Fruit fly (Drosophila melanogaster) whole organism, prepupa: ENCODE data around the gene CG33664.

Source experiments
- CG10631 ChIP-seq: fragments of 200-800 bp; sonication (Bioruptor generic); optimal IDR thresholded peaks from 2 replicates; lab custom pipeline; 2016; ENCODE audit warnings: missing biosample characterization, missing genetic modification characterization
- CG10669 ChIP-seq: fragments of 200-800 bp; sonication (Bioruptor generic); optimal IDR thresholded peaks from 3 replicates; lab custom pipeline; 2018; ENCODE audit warnings: missing biosample characterization, mild to moderate bottlenecking, missing genetic modification characterization, moderate library complexity
- CG11902 ChIP-seq: fragments of 200-800 bp; sonication (Bioruptor generic); optimal IDR thresholded peaks from 3 replicates; lab custom pipeline; 2016; ENCODE audit warnings: missing biosample characterization, missing genetic modification characterization
- CG15336 ChIP-seq: fragments of 200-800 bp; sonication (Bioruptor generic); IDR thresholded peaks from 2 replicates; pipeline ENCODE4 v1.3.6; 2022; ENCODE audit warnings: missing biosample characterization, missing genetic modification characterization
- CG1621 ChIP-seq: fragments of 200-800 bp; sonication (Bioruptor generic); optimal IDR thresholded peaks from 3 replicates; lab custom pipeline; 2018; ENCODE audit warnings: missing biosample characterization, mild to moderate bottlenecking, missing genetic modification characterization
- CG3032 ChIP-seq: fragments of 200-800 bp; optimal IDR thresholded peaks from 2 replicates; lab custom pipeline; 2019; ENCODE audit warnings: missing biosample characterization, mild to moderate bottlenecking, missing genetic modification characterization, moderate library complexity
- CG31627 ChIP-seq: fragments of 200-800 bp; sonication (Bioruptor generic); optimal IDR thresholded peaks from 3 replicates; lab custom pipeline; 2016; ENCODE audit warnings: missing biosample characterization, missing genetic modification characterization
- CG32006 ChIP-seq: fragments of 200-800 bp; sonication (Bioruptor generic); optimal IDR thresholded peaks from 3 replicates; lab custom pipeline; 2017; ENCODE audit warnings: missing biosample characterization, mild to moderate bottlenecking, missing genetic modification characterization
- CG3919 ChIP-seq: fragments of 200-800 bp; sonication (Bioruptor generic); optimal IDR thresholded peaks from 3 replicates; lab custom pipeline; 2016; ENCODE audit warnings: missing biosample characterization, missing genetic modification characterization
- CG4318 ChIP-seq: fragments of 200-800 bp; sonication (Bioruptor generic); optimal IDR thresholded peaks from 3 replicates; lab custom pipeline; 2017; ENCODE audit warnings: missing biosample characterization, mild to moderate bottlenecking, missing genetic modification characterization
- CG6163 ChIP-seq: fragments of 200-800 bp; sonication (Bioruptor generic); IDR thresholded peaks from 3 replicates; pipeline ENCODE4 v1.3.6; 2022; ENCODE audit warnings: missing biosample characterization, missing genetic modification characterization
- CG6792 ChIP-seq: fragments of 200-800 bp; sonication (Bioruptor generic); optimal IDR thresholded peaks from 3 replicates; lab custom pipeline; 2016; ENCODE audit warnings: missing biosample characterization, missing genetic modification characterization
- CG6808 ChIP-seq: fragments of 200-800 bp; sonication (Bioruptor generic); optimal IDR thresholded peaks from 3 replicates; lab custom pipeline; 2017; ENCODE audit warnings: missing biosample characterization, missing genetic modification characterization, mild to moderate bottlenecking, moderate library complexity, missing genetic modification reagents
- CG6854 ChIP-seq: fragments of 200-800 bp; sonication (Bioruptor generic); optimal IDR thresholded peaks from 2 replicates; lab custom pipeline; 2017; ENCODE audit warnings: missing biosample characterization, mild to moderate bottlenecking, missing genetic modification characterization
- CG7368 ChIP-seq: fragments of 200-800 bp; sonication (Bioruptor generic); optimal IDR thresholded peaks from 3 replicates; lab custom pipeline; 2016; ENCODE audit warnings: missing biosample characterization, missing genetic modification characterization
- CG8119 ChIP-seq: fragments of 200-800 bp; sonication (Bioruptor generic); IDR thresholded peaks from 3 replicates; pipeline ENCODE4 v1.3.6; 2022; ENCODE audit warnings: missing biosample characterization, missing genetic modification characterization
- CG8632 ChIP-seq: fragments of 200-800 bp; sonication (Bioruptor generic); optimal IDR thresholded peaks from 3 replicates; lab custom pipeline; 2016; ENCODE audit warnings: missing biosample characterization, missing genetic modification characterization
- CG9139 ChIP-seq: fragments of 200-800 bp; sonication (Bioruptor generic); optimal IDR thresholded peaks from 3 replicates; lab custom pipeline; 2017; ENCODE audit warnings: missing biosample characterization, mild to moderate bottlenecking, missing genetic modification characterization
- Eip78C ChIP-seq: fragments of 200-800 bp; sonication (Bioruptor generic); peaks from one replicate; lab custom pipeline; 2016; ENCODE audit warnings: missing biosample characterization, missing genetic modification characterization
- Eip93F ChIP-seq: fragments of 200-800 bp; sonication (Bioruptor generic); optimal IDR thresholded peaks from 2 replicates; lab custom pipeline; 2016; ENCODE audit warnings: missing biosample characterization, mild to moderate bottlenecking, missing genetic modification characterization
- Ets21C ChIP-seq: fragments of 200-800 bp; sonication (Bioruptor generic); optimal IDR thresholded peaks from 3 replicates; lab custom pipeline; 2016; ENCODE audit warnings: missing biosample characterization, missing genetic modification characterization
- Ets96B ChIP-seq: fragments of 200-800 bp; optimal IDR thresholded peaks from 2 replicates; lab custom pipeline; 2019; ENCODE audit warnings: missing biosample characterization, mild to moderate bottlenecking, missing genetic modification characterization, moderate library complexity
- Hr38 ChIP-seq: sonication (Bioruptor generic); optimal IDR thresholded peaks from 2 replicates; lab custom pipeline; 2016; ENCODE audit warnings: missing biosample characterization, missing genetic modification characterization
- Hr39 ChIP-seq: fragments of 200-800 bp; sonication (Bioruptor generic); optimal IDR thresholded peaks from 2 replicates; lab custom pipeline; 2016; ENCODE audit warnings: missing biosample characterization, missing genetic modification characterization
- Hr4 ChIP-seq: fragments of 200-800 bp; sonication (Bioruptor generic); optimal IDR thresholded peaks from 3 replicates; lab custom pipeline; 2016; ENCODE audit warnings: missing biosample characterization, missing genetic modification characterization
- Met ChIP-seq: fragments of 200-800 bp; sonication (Bioruptor generic); optimal IDR thresholded peaks from 3 replicates; lab custom pipeline; 2016; ENCODE audit warnings: missing biosample characterization, missing genetic modification characterization
- OdsH ChIP-seq: fragments of 200-800 bp; sonication (Bioruptor generic); optimal IDR thresholded peaks from 3 replicates; lab custom pipeline; 2016; ENCODE audit warnings: missing biosample characterization, missing genetic modification characterization
- Sox14 ChIP-seq: fragments of 200-800 bp; sonication (Bioruptor generic); optimal IDR thresholded peaks from 3 replicates; lab custom pipeline; 2016; ENCODE audit warnings: missing biosample characterization, missing genetic modification characterization
- Sox15 ChIP-seq: fragments of 200-800 bp; sonication (Bioruptor generic); optimal IDR thresholded peaks from 3 replicates; lab custom pipeline; 2016; ENCODE audit warnings: missing biosample characterization, missing genetic modification characterization
- achi ChIP-seq: fragments of 200-800 bp; sonication (Bioruptor generic); optimal IDR thresholded peaks from 3 replicates; lab custom pipeline; 2016; ENCODE audit warnings: missing biosample characterization, missing genetic modification characterization
- acj6 ChIP-seq: fragments of 200-800 bp; sonication (Bioruptor generic); optimal IDR thresholded peaks from 3 replicates; lab custom pipeline; 2016; ENCODE audit warnings: missing biosample characterization, missing genetic modification characterization
- cyc ChIP-seq: fragments of 200-800 bp; sonication (Bioruptor generic); optimal IDR thresholded peaks from 3 replicates; lab custom pipeline; 2016; ENCODE audit warnings: missing biosample characterization, missing genetic modification characterization
- dac ChIP-seq: fragments of 200-800 bp; sonication (Bioruptor generic); optimal IDR thresholded peaks from 2 replicates; lab custom pipeline; 2017; ENCODE audit warnings: missing biosample characterization, mild to moderate bottlenecking, missing genetic modification characterization
- dsx ChIP-seq: fragments of 200-800 bp; optimal IDR thresholded peaks from 3 replicates; lab custom pipeline; 2019; ENCODE audit warnings: missing biosample characterization, mild to moderate bottlenecking, missing genetic modification characterization, moderate library complexity; ENCODE audit not compliant: poor library complexity, severe bottlenecking
- eg ChIP-seq: fragments of 200-800 bp; sonication (Bioruptor generic); IDR thresholded peaks from 3 replicates; pipeline ENCODE4 v1.3.6; 2022; ENCODE audit warnings: missing biosample characterization, missing genetic modification characterization
- esn ChIP-seq: fragments of 200-800 bp; sonication (Bioruptor generic); optimal IDR thresholded peaks from 2 replicates; lab custom pipeline; 2016; ENCODE audit warnings: missing biosample characterization, mild to moderate bottlenecking, missing genetic modification characterization, moderate library complexity
- fd59A ChIP-seq: fragments of 200-800 bp; sonication (Bioruptor generic); optimal IDR thresholded peaks from 2 replicates; lab custom pipeline; 2017; ENCODE audit warnings: missing biosample characterization, mild to moderate bottlenecking, missing genetic modification characterization, missing genetic modification reagents
- fd85E ChIP-seq: fragments of 200-800 bp; sonication (Bioruptor generic); optimal IDR thresholded peaks from 3 replicates; lab custom pipeline; 2016; ENCODE audit warnings: missing biosample characterization, missing genetic modification characterization
- net ChIP-seq: fragments of 200-800 bp; sonication (Bioruptor generic); optimal IDR thresholded peaks from 3 replicates; lab custom pipeline; 2016; ENCODE audit warnings: missing biosample characterization, missing genetic modification characterization
- pdm3 ChIP-seq: fragments of 200-800 bp; sonication (Bioruptor generic); optimal IDR thresholded peaks from 3 replicates; lab custom pipeline; 2016; ENCODE audit warnings: missing biosample characterization, missing genetic modification characterization
- salr ChIP-seq, 2 experiments: fragments of 200-800 bp; sonication (Bioruptor generic); optimal IDR thresholded peaks; 3 replicates each; lab custom pipeline; 2016 to 2018; ENCODE audit warnings: missing biosample characterization in 2 of 2, missing genetic modification characterization in 2 of 2, mild to moderate bottlenecking in 1 of 2
- spab ChIP-seq: fragments of 200-800 bp; sonication (Bioruptor generic); optimal IDR thresholded peaks from 2 replicates; lab custom pipeline; 2017; ENCODE audit warnings: missing biosample characterization, mild to moderate bottlenecking, missing genetic modification characterization, missing genetic modification reagents
- ss ChIP-seq, 2 experiments: fragments of 200-800 bp; sonication (Bioruptor generic); optimal IDR thresholded peaks; 2 replicates in 1 of 2; 3 replicates in 1 of 2; lab custom pipeline; 2017 to 2018; ENCODE audit warnings: mild to moderate bottlenecking in 2 of 2, missing biosample characterization in 2 of 2, missing genetic modification characterization in 2 of 2, moderate library complexity in 1 of 2
- svp ChIP-seq: fragments of 200-800 bp; sonication (Bioruptor generic); peaks from one replicate; lab custom pipeline; 2016; ENCODE audit warnings: missing biosample characterization, missing genetic modification characterization
- topi ChIP-seq: fragments of 200-800 bp; sonication (Bioruptor generic); optimal IDR thresholded peaks from 3 replicates; lab custom pipeline; 2016; ENCODE audit warnings: missing biosample characterization, missing genetic modification characterization
- vri ChIP-seq: fragments of 200-800 bp; sonication (Bioruptor generic); optimal IDR thresholded peaks from 3 replicates; lab custom pipeline; 2016; ENCODE audit warnings: missing biosample characterization, mild to moderate bottlenecking, missing genetic modification characterization

Gene CG33664

dm6 chrX:6338738-6339614 lies 45.0 kb upstream of the CG33664 start (continued):
- TF ChIP-seq CG7368 (GFP tag; lab: Kevin White, UChicago) (peak; percentile 32), Ets21C (peak; percentile 51), fd85E (GFP tag; lab: Kevin White, UChicago) (no peak), OdsH (GFP tag; lab: Kevin White, UChicago) (peak; percentile 54), achi (GFP tag; lab: Kevin White, UChicago) (peak; percentile 48), esn (GFP tag; lab: Kevin White, UChicago) (peak; percentile 76), CG6854 (GFP tag; lab: Kevin White, UChicago) (no peak), CG6792 (peak; percentile 48), CG3919 (GFP tag; lab: Kevin White, UChicago) (peak; percentile 47), salr (GFP tag; optimal IDR thresholded peaks at IDR 0.05; lab: Kevin White, UChicago) (peak; percentile 20 to 46), topi (GFP tag; lab: Kevin White, UChicago) (peak; percentile 61), Eip78C (GFP tag; lab: Kevin White, UChicago) (peak; percentile 82), spab (GFP tag; lab: Kevin White, UChicago) (peak; percentile 35), ss (GFP tag; optimal IDR thresholded peaks at IDR 0.05; lab: Kevin White, UChicago) (peak; percentile 22 to 46), CG8632 (GFP tag; lab: Kevin White, UChicago) (peak; percentile 55), CG32006 (GFP tag; lab: Kevin White, UChicago) (peak; percentile 79), CG10669 (peak; percentile 63), Met (GFP tag; lab: Kevin White, UChicago) (peak; percentile 70)

dm6 chrX:6339970-6340548 lies 44.0 kb upstream of the CG33664 start:
- TF ChIP-seq fd59A, result peak; percentile 75
- no peak for TF ChIP-seq vri (GFP tag; lab: Kevin White, UChicago)
- no peak for TF ChIP-seq cyc (GFP tag; lab: Kevin White, UChicago)
- peak; percentile 45 for TF ChIP-seq CG3919 (GFP tag; lab: Kevin White, UChicago)
- TF ChIP-seq Sox15 (GFP tag; lab: Kevin White, UChicago), result no peak
- peak; percentile 80 for TF ChIP-seq CG15336 (GFP tag; lab: Robert Waterston, UW)
- TF ChIP-seq Ets96B (tag; lab: Kevin White, UChicago), result peak; percentile 87
- peak; percentile 83 for TF ChIP-seq eg (GFP tag; lab: Robert Waterston, UW)
- TF ChIP-seq CG32006 (GFP tag; lab: Kevin White, UChicago), result peak; percentile 69
- TF ChIP-seq CG6808 (GFP tag; lab: Kevin White, UChicago), result peak; percentile 31
- TF ChIP-seq Sox14 (GFP tag; lab: Kevin White, UChicago), result peak; percentile 27
- peak; percentile 45 for TF ChIP-seq OdsH (GFP tag; lab: Kevin White, UChicago)
- peak; percentile 50 for TF ChIP-seq dac
- peak; percentile 69; the same call in 2 of the 3 replicates for TF ChIP-seq CG8119 (GFP tag; lab: Robert Waterston, UW)
- peak; percentile 81 for TF ChIP-seq dsx (GFP tag; lab: Kevin White, UChicago)
- TF ChIP-seq net (GFP tag; lab: Kevin White, UChicago), result peak; percentile 19
- peak in 1 of 2 experiments; percentile 76 for TF ChIP-seq salr (GFP tag; optimal IDR thresholded peaks at IDR 0.05; lab: Kevin White, UChicago)
- TF ChIP-seq CG1621, result peak; percentile 79
- no peak for TF ChIP-seq CG31627 (GFP tag; lab: Kevin White, UChicago)
- peak; percentile 14 for TF ChIP-seq CG8632 (GFP tag; lab: Kevin White, UChicago)
- TF ChIP-seq svp (GFP tag; lab: Kevin White, UChicago), result peak; percentile 82
- TF ChIP-seq fd85E (GFP tag; lab: Kevin White, UChicago), result no peak
- TF ChIP-seq acj6 (GFP tag; lab: Kevin White, UChicago), result peak; percentile 48
- TF ChIP-seq CG4318 (GFP tag; lab: Kevin White, UChicago), result peak; percentile 42
- peak; percentile 85 for TF ChIP-seq CG3032 (tag; lab: Kevin White, UChicago)
- peak; percentile 58 for TF ChIP-seq CG9139 (GFP tag; lab: Kevin White, UChicago)
- TF ChIP-seq spab (GFP tag; lab: Kevin White, UChicago), result peak; percentile 47
- TF ChIP-seq Hr39 (GFP tag; lab: Kevin White, UChicago), result no peak
- no peak for TF ChIP-seq Hr38 (GFP tag; lab: Kevin White, UChicago)
- TF ChIP-seq CG10631, result peak; percentile 50
- TF ChIP-seq CG6792, result no peak
- TF ChIP-seq CG11902 (GFP tag; lab: Kevin White, UChicago), result no peak
- TF ChIP-seq Hr4, result peak; percentile 66
- peak; percentile 59 for TF ChIP-seq pdm3 (GFP tag; lab: Kevin White, UChicago)
- TF ChIP-seq Eip93F, result no peak
- no peak for TF ChIP-seq Met (GFP tag; lab: Kevin White, UChicago)
- TF ChIP-seq Ets21C, result no peak
- peak; percentile 86 for TF ChIP-seq CG6163
